Fruit fly (Drosophila melanogaster) whole organism, adult: ENCODE data around the gene CG32147.
A peak's percentile ranks its signal among the peaks of the same experiment; 100 is the strongest.

Source experiments
- CG11617 ChIP-seq: fragments of 200-800 bp; sonication (Bioruptor generic); optimal IDR thresholded peaks from 2 replicates; lab custom pipeline; 2017; ENCODE audit warnings: mild to moderate bottlenecking, missing biosample characterization, missing genetic modification reagents, missing genetic modification characterization
- CG12768 ChIP-seq: fragments of 200-800 bp; sonication (Bioruptor generic); optimal IDR thresholded peaks from 2 replicates; lab custom pipeline; 2017; ENCODE audit warnings: missing biosample characterization, missing genetic modification characterization, mild to moderate bottlenecking, moderate library complexity, missing genetic modification reagents
- CG14711 ChIP-seq: fragments of 200-800 bp; sonication (Bioruptor generic); optimal IDR thresholded peaks from 2 replicates; lab custom pipeline; 2018; ENCODE audit warnings: missing biosample characterization, mild to moderate bottlenecking, missing genetic modification characterization, moderate library complexity
- CG1620 ChIP-seq: fragments of 200-800 bp; sonication (Bioruptor generic); optimal IDR thresholded peaks from 2 replicates; lab custom pipeline; 2016; ENCODE audit warnings: missing biosample characterization, missing genetic modification characterization
- CG33017 ChIP-seq: fragments of 200-800 bp; sonication (Bioruptor generic); optimal IDR thresholded peaks from 2 replicates; lab custom pipeline; 2018; ENCODE audit warnings: missing biosample characterization, mild to moderate bottlenecking, missing genetic modification characterization, moderate library complexity
- CG5204 ChIP-seq: fragments of 200-800 bp; sonication (Bioruptor generic); optimal IDR thresholded peaks from 2 replicates; lab custom pipeline; 2016; ENCODE audit warnings: missing biosample characterization, missing genetic modification characterization
- CG7045 ChIP-seq: fragments of 200-800 bp; sonication (Bioruptor generic); optimal IDR thresholded peaks from 2 replicates; lab custom pipeline; 2017; ENCODE audit warnings: missing biosample characterization, mild to moderate bottlenecking, missing genetic modification characterization
- CG7101 ChIP-seq: fragments of 200-800 bp; sonication (Bioruptor generic); optimal IDR thresholded peaks from 2 replicates; lab custom pipeline; 2018; ENCODE audit warnings: missing biosample characterization, mild to moderate bottlenecking, missing genetic modification characterization, moderate library complexity
- Clk ChIP-seq: fragments of 200-800 bp; sonication (Bioruptor generic); optimal IDR thresholded peaks from 2 replicates; lab custom pipeline; 2017; ENCODE audit warnings: missing biosample characterization, missing genetic modification characterization
- Crg-1 ChIP-seq: fragments of 200-800 bp; sonication (Bioruptor generic); optimal IDR thresholded peaks from 2 replicates; lab custom pipeline; 2016; ENCODE audit warnings: missing biosample characterization, missing genetic modification characterization
- Hr96 ChIP-seq: fragments of 200-800 bp; sonication (Bioruptor generic); optimal IDR thresholded peaks from 2 replicates; lab custom pipeline; 2016; ENCODE audit warnings: missing biosample characterization, missing genetic modification characterization
- Mnt ChIP-seq: fragments of 200-800 bp; sonication (Bioruptor generic); optimal IDR thresholded peaks from 2 replicates; lab custom pipeline; 2016; ENCODE audit warnings: missing biosample characterization, mild to moderate bottlenecking, missing genetic modification characterization
- bab1 ChIP-seq: fragments of 200-800 bp; sonication (Bioruptor generic); optimal IDR thresholded peaks from 3 replicates; lab custom pipeline; 2019; ENCODE audit warnings: missing biosample characterization, mild to moderate bottlenecking, missing genetic modification characterization, moderate library complexity
- cic ChIP-seq: fragments of 200-800 bp; sonication (Bioruptor generic); optimal IDR thresholded peaks from 2 replicates; lab custom pipeline; 2017; ENCODE audit warnings: missing biosample characterization, mild to moderate bottlenecking, missing genetic modification characterization, moderate library complexity
- cnc ChIP-seq, 2 experiments: fragments of >200 bp; optimal IDR thresholded peaks; 2 replicates each; lab custom pipeline; 2017
- kay ChIP-seq: fragments of 200-800 bp; sonication (Bioruptor generic); peaks from one replicate; lab custom pipeline; 2016; ENCODE audit warnings: missing biosample characterization, missing genetic modification characterization, borderline replicate concordance
- ovo ChIP-seq: fragments of 200-800 bp; sonication (Bioruptor generic); optimal IDR thresholded peaks from 2 replicates; lab custom pipeline; 2016; ENCODE audit warnings: missing biosample characterization, missing genetic modification characterization
- pad ChIP-seq: fragments of 200-800 bp; sonication (Bioruptor generic); optimal IDR thresholded peaks from 3 replicates; lab custom pipeline; 2017; ENCODE audit warnings: missing biosample characterization, missing genetic modification characterization, mild to moderate bottlenecking, moderate library complexity, missing genetic modification reagents
- tj ChIP-seq: fragments of 200-800 bp; sonication (Bioruptor generic); optimal IDR thresholded peaks from 3 replicates; lab custom pipeline; 2017; ENCODE audit warnings: missing biosample characterization, mild to moderate bottlenecking, missing genetic modification characterization, moderate library complexity
- toe ChIP-seq: fragments of 200-800 bp; sonication (Bioruptor generic); optimal IDR thresholded peaks from 2 replicates; lab custom pipeline; 2016; ENCODE audit warnings: missing biosample characterization, missing genetic modification characterization

The CG32147 gene

dm6 chr3L:15176641-15177215 is 32.9 kb upstream of the CG32147 start:
- TF ChIP-seq CG33017 (tag; lab: Kevin White, UChicago) (no peak), bab1 (GFP tag; lab: Kevin White, UChicago) (no peak), CG5204 (GFP tag; lab: Kevin White, UChicago) (no peak), CG14711 (tag; lab: Kevin White, UChicago) (no peak), pad (GFP tag; lab: Kevin White, UChicago) (no peak), CG7045 (GFP tag; lab: Kevin White, UChicago) (no peak), CG12768 (GFP tag; lab: Kevin White, UChicago) (no peak), kay (GFP tag; lab: Kevin White, UChicago) (no peak), cnc (optimal IDR thresholded peaks at IDR 0.05; lab: Kevin White, UChicago) (no peak), Crg-1 (GFP tag; lab: Kevin White, UChicago) (no peak), Clk (GFP tag; lab: Kevin White, UChicago) (no peak), Hr96 (GFP tag; lab: Kevin White, UChicago) (no peak)

dm6 chr3L:15174823-15175222 is 31.0 kb upstream of the CG32147 start:
- TF ChIP-seq tj (GFP tag; lab: Kevin White, UChicago): no peak
- TF ChIP-seq Mnt (GFP tag; lab: Kevin White, UChicago): no peak
- TF ChIP-seq CG33017 (tag; lab: Kevin White, UChicago): no peak

dm6 chr3L:15174086-15174485 is 30.2 kb upstream of the CG32147 start:
- TF ChIP-seq CG11617 (GFP tag; lab: Kevin White, UChicago) (no peak), pad (GFP tag; lab: Kevin White, UChicago) (no peak), CG12768 (GFP tag; lab: Kevin White, UChicago) (no peak), CG7045 (GFP tag; lab: Kevin White, UChicago) (no peak), Hr96 (GFP tag; lab: Kevin White, UChicago) (no peak), tj (GFP tag; lab: Kevin White, UChicago) (no peak), Crg-1 (GFP tag; lab: Kevin White, UChicago) (no peak), Clk (GFP tag; lab: Kevin White, UChicago) (no peak), CG5204 (GFP tag; lab: Kevin White, UChicago) (no peak), CG14711 (tag; lab: Kevin White, UChicago) (no peak), CG7101 (no peak), toe (GFP tag; lab: Kevin White, UChicago) (no peak), CG33017 (tag; lab: Kevin White, UChicago) (no peak), Mnt (GFP tag; lab: Kevin White, UChicago) (no peak), cic (GFP tag; lab: Kevin White, UChicago) (no peak), kay (GFP tag; lab: Kevin White, UChicago) (no peak), bab1 (GFP tag; lab: Kevin White, UChicago) (no peak), ovo (GFP tag; lab: Kevin White, UChicago) (no peak), CG1620 (GFP tag; lab: Kevin White, UChicago) (no peak), cnc (optimal IDR thresholded peaks at IDR 0.05; lab: Kevin White, UChicago) (no peak)

dm6 chr3L:15172404-15173055 is 28.7 kb upstream of the CG32147 start:
- TF ChIP-seq toe (GFP tag; lab: Kevin White, UChicago): no peak
- TF ChIP-seq tj (GFP tag; lab: Kevin White, UChicago): peak; percentile 61
- no peak for TF ChIP-seq Crg-1 (GFP tag; lab: Kevin White, UChicago)

- TF ChIP-seq CG11617 (GFP tag; lab: Kevin White, UChicago) (no peak), bab1 (GFP tag; lab: Kevin White, UChicago) (no peak), CG14711 (tag; lab: Kevin White, UChicago) (no peak), CG7101 (no peak), Clk (GFP tag; lab: Kevin White, UChicago) (no peak), pad (GFP tag; lab: Kevin White, UChicago) (no peak), cnc (optimal IDR thresholded peaks at IDR 0.05; lab: Kevin White, UChicago) (no peak)
Measured at dm6 chr3L:15171769-15172403, 28.0 kb upstream of the CG32147 start.

- TF ChIP-seq Mnt (GFP tag; lab: Kevin White, UChicago) (no peak), CG14711 (tag; lab: Kevin White, UChicago) (no peak), bab1 (GFP tag; lab: Kevin White, UChicago) (no peak), pad (GFP tag; lab: Kevin White, UChicago) (no peak), CG5204 (GFP tag; lab: Kevin White, UChicago) (no peak), cnc (optimal IDR thresholded peaks at IDR 0.05; lab: Kevin White, UChicago) (no peak), CG33017 (tag; lab: Kevin White, UChicago) (no peak), ovo (GFP tag; lab: Kevin White, UChicago) (no peak), Crg-1 (GFP tag; lab: Kevin White, UChicago) (no peak), cic (GFP tag; lab: Kevin White, UChicago) (no peak), tj (GFP tag; lab: Kevin White, UChicago) (no peak), CG12768 (GFP tag; lab: Kevin White, UChicago) (no peak), Clk (GFP tag; lab: Kevin White, UChicago) (no peak), toe (GFP tag; lab: Kevin White, UChicago) (no peak), kay (GFP tag; lab: Kevin White, UChicago) (no peak), Hr96 (GFP tag; lab: Kevin White, UChicago) (no peak), CG1620 (GFP tag; lab: Kevin White, UChicago) (no peak), CG7101 (no peak), CG11617 (GFP tag; lab: Kevin White, UChicago) (no peak), CG7045 (GFP tag; lab: Kevin White, UChicago) (no peak)
Measured at dm6 chr3L:15169795-15170194, 25.9 kb upstream of the CG32147 start.
